Worm (Caenorhabditis elegans) whole organism, L4 larva: ENCODE data around the gene C09B7.2.
A peak's percentile ranks its signal among the peaks of the same experiment; 100 is the strongest.

ENCODE experiments used
- F10B5.3 ChIP-seq: sonication (generic microtip); optimal IDR thresholded peaks from 2 replicates; lab custom pipeline; 2016; ENCODE audit warnings: mild to moderate bottlenecking, missing genetic modification characterization, missing compliant biosample characterization
- F26F4.8 ChIP-seq: fragments of 200-800 bp; sonication (Bioruptor generic); conservative IDR thresholded peaks from 2 replicates; pipeline ENCODE4 v1.3.6; 2022; ENCODE audit warnings: missing genetic modification characterization, missing compliant biosample characterization
- F37D6.2 ChIP-seq: sonication (generic microtip); optimal IDR thresholded peaks from 2 replicates; lab custom pipeline; 2016; ENCODE audit warnings: mild to moderate bottlenecking, missing genetic modification characterization, missing compliant biosample characterization
- T20F7.1 ChIP-seq: fragments of 200-800 bp; sonication (Bioruptor generic); optimal IDR thresholded peaks from 2 replicates; lab custom pipeline; 2018; ENCODE audit warnings: mild to moderate bottlenecking, missing genetic modification characterization, missing compliant biosample characterization
- Y48G9A.11 ChIP-seq: fragments of 200-800 bp; sonication (Bioruptor generic); IDR thresholded peaks from 2 replicates; pipeline ENCODE4 v1.3.6; 2022; ENCODE audit warnings: missing genetic modification reagents, missing genetic modification characterization, missing compliant biosample characterization
- ZK337.2 ChIP-seq: fragments of 200-800 bp; sonication (Bioruptor generic); IDR thresholded peaks from 2 replicates; pipeline ENCODE4 v1.3.6; 2022; ENCODE audit warnings: missing genetic modification reagents, missing genetic modification characterization, missing compliant biosample characterization
- ama-1 ChIP-seq: fragments of 150-350 bp; optimal IDR thresholded peaks from 2 replicates; lab custom pipeline; 2014; ENCODE audit warnings: inconsistent platforms, mixed read lengths
- ceh-20 ChIP-seq: fragments of 200-800 bp; sonication (Bioruptor generic); IDR thresholded peaks from 2 replicates; pipeline ENCODE4 v1.3.6; 2022; ENCODE audit warnings: missing genetic modification reagents, missing genetic modification characterization, missing compliant biosample characterization
- ceh-28 ChIP-seq: fragments of 150-350 bp; optimal IDR thresholded peaks from 2 replicates; lab custom pipeline; 2014; ENCODE audit warnings: missing biosample characterization, missing genetic modification reagents, missing genetic modification characterization
- ceh-32 ChIP-seq: sonication (generic microtip); optimal IDR thresholded peaks from 2 replicates; lab custom pipeline; 2016; ENCODE audit warnings: mild to moderate bottlenecking, missing genetic modification characterization, missing compliant biosample characterization; ENCODE audit not compliant: poor library complexity
- ceh-44 ChIP-seq: fragments of 200-800 bp; sonication (Bioruptor generic); IDR thresholded peaks from 2 replicates; pipeline ENCODE4 v1.3.6; 2022; ENCODE audit warnings: missing genetic modification reagents, missing genetic modification characterization, missing compliant biosample characterization
- ceh-82 ChIP-seq: sonication (generic microtip); optimal IDR thresholded peaks from 2 replicates; lab custom pipeline; 2017; ENCODE audit warnings: missing biosample characterization, missing genetic modification characterization
- ces-1 ChIP-seq: fragments of 150-350 bp; sonication (generic microtip); optimal IDR thresholded peaks from 4 replicates; lab custom pipeline; 2014; ENCODE audit warnings: missing biosample characterization, missing genetic modification reagents, missing genetic modification characterization
- cey-2 ChIP-seq: sonication (generic microtip); optimal IDR thresholded peaks from 3 replicates; lab custom pipeline; 2017; ENCODE audit warnings: missing genetic modification characterization, mild to moderate bottlenecking, missing compliant biosample characterization, antibody characterized with exemption, borderline replicate concordance; ENCODE audit not compliant: insufficient read depth
- daf-12 ChIP-seq: fragments of 150-350 bp; optimal IDR thresholded peaks from 2 replicates; lab custom pipeline; 2014; ENCODE audit warnings: missing biosample characterization, missing genetic modification reagents, missing genetic modification characterization
- daf-19 ChIP-seq: fragments of 200-800 bp; sonication (Bioruptor generic); conservative IDR thresholded peaks from 2 replicates; pipeline ENCODE4 v1.3.6; 2022; ENCODE audit warnings: missing genetic modification characterization, missing compliant biosample characterization
- dpl-1 ChIP-seq: fragments of 150-350 bp; optimal IDR thresholded peaks from 2 replicates; lab custom pipeline; 2014; ENCODE audit warnings: missing biosample characterization, missing genetic modification reagents, missing genetic modification characterization
- egl-27 ChIP-seq: sonication (generic microtip); optimal IDR thresholded peaks from 3 replicates; lab custom pipeline; 2017; ENCODE audit warnings: missing biosample characterization, missing genetic modification reagents, missing genetic modification characterization
- fkh-10 ChIP-seq: fragments of 150-350 bp; optimal IDR thresholded peaks from 2 replicates; lab custom pipeline; 2014; ENCODE audit warnings: missing biosample characterization, missing genetic modification reagents, missing genetic modification characterization
- gei-8 ChIP-seq: fragments of 200-800 bp; sonication (Bioruptor generic); optimal IDR thresholded peaks from 2 replicates; lab custom pipeline; 2018; ENCODE audit warnings: mild to moderate bottlenecking, missing genetic modification characterization, missing compliant biosample characterization
- hlh-11 ChIP-seq: fragments of 200-800 bp; sonication (Bioruptor generic); optimal IDR thresholded peaks from 2 replicates; lab custom pipeline; 2018; ENCODE audit warnings: mild to moderate bottlenecking, missing genetic modification characterization, missing compliant biosample characterization
- jun-1 ChIP-seq: fragments of 150-350 bp; optimal IDR thresholded peaks from 2 replicates; lab custom pipeline; 2014; ENCODE audit warnings: missing biosample characterization, missing genetic modification reagents, missing genetic modification characterization
- lin-1 ChIP-seq: fragments of 200-800 bp; sonication (Bioruptor generic); IDR thresholded peaks from 2 replicates; pipeline ENCODE4 v1.3.6; 2022; ENCODE audit warnings: missing genetic modification reagents, missing genetic modification characterization, missing compliant biosample characterization
- lin-13 ChIP-seq: fragments of 150-350 bp; optimal IDR thresholded peaks from 2 replicates; lab custom pipeline; 2014; ENCODE audit warnings: missing biosample characterization, missing genetic modification reagents, missing genetic modification characterization
- lin-15B ChIP-seq: fragments of 150-350 bp; sonication (generic microtip); optimal IDR thresholded peaks from 3 replicates; lab custom pipeline; 2014; ENCODE audit warnings: missing biosample characterization, missing genetic modification characterization
- lin-38 ChIP-seq: fragments of 200-800 bp; sonication (Bioruptor generic); IDR thresholded peaks from 2 replicates; pipeline ENCODE4 v1.3.6; 2022; ENCODE audit warnings: missing genetic modification reagents, missing genetic modification characterization, missing compliant biosample characterization
- lin-39 ChIP-seq: fragments of 150-350 bp; optimal IDR thresholded peaks from 2 replicates; lab custom pipeline; 2014; ENCODE audit warnings: missing biosample characterization, missing genetic modification reagents, missing genetic modification characterization
- lir-3 ChIP-seq: sonication (generic microtip); optimal IDR thresholded peaks from 2 replicates; lab custom pipeline; 2016; ENCODE audit warnings: mild to moderate bottlenecking, missing genetic modification characterization, missing compliant biosample characterization
- lsy-2 ChIP-seq, 2 experiments: fragments of 150-350 bp in 1 of 2; sonication (generic microtip) in 1 of 2; optimal IDR thresholded peaks; 2 replicates each; lab custom pipeline; 2014 to 2017; ENCODE audit warnings: missing biosample characterization in 2 of 2, missing genetic modification characterization in 2 of 2
- mdl-1 ChIP-seq, 2 experiments: fragments of 150-350 bp in 1 of 2; sonication (generic microtip) in 1 of 2; optimal IDR thresholded peaks; 2 replicates each; lab custom pipeline; 2014 to 2017; ENCODE audit warnings: missing biosample characterization in 2 of 2, missing genetic modification characterization in 2 of 2
- mes-2 ChIP-seq: sonication (generic microtip); optimal IDR thresholded peaks from 2 replicates; lab custom pipeline; 2016; ENCODE audit warnings: missing genotype, mild to moderate bottlenecking, missing genetic modification characterization, missing compliant biosample characterization; ENCODE audit not compliant: poor library complexity, severe bottlenecking
- nhr-11 ChIP-seq: fragments of 150-350 bp; optimal IDR thresholded peaks from 2 replicates; lab custom pipeline; 2014; ENCODE audit warnings: missing biosample characterization, missing genetic modification characterization
- nhr-28 ChIP-seq: fragments of 150-350 bp; optimal IDR thresholded peaks from 2 replicates; lab custom pipeline; 2014; ENCODE audit warnings: missing biosample characterization, missing genetic modification characterization
- nhr-6 ChIP-seq: fragments of 150-350 bp; optimal IDR thresholded peaks from 2 replicates; lab custom pipeline; 2014; ENCODE audit warnings: missing biosample characterization, missing genetic modification characterization
- nhr-77 ChIP-seq: fragments of 150-350 bp; optimal IDR thresholded peaks from 2 replicates; lab custom pipeline; 2014; ENCODE audit warnings: missing biosample characterization, missing genetic modification characterization
- pha-4 ChIP-seq, 2 experiments: fragments of 150-350 bp in 1 of 2; fragments of 200-800 bp in 1 of 2; sonication (Bioruptor generic) in 1 of 2; IDR thresholded peaks in 1 of 2; optimal IDR thresholded peaks in 1 of 2; 2 replicates each; pipeline versions ENCODE4 v1.3.6 to Lab custom; 2014 to 2022; ENCODE audit warnings: missing genetic modification characterization in 2 of 2, missing genetic modification reagents in 2 of 2, missing biosample characterization in 1 of 2, missing compliant biosample characterization in 1 of 2
- rbr-2 ChIP-seq: sonication (generic microtip); optimal IDR thresholded peaks from 2 replicates; lab custom pipeline; 2016; ENCODE audit warnings: missing genotype, missing genetic modification characterization, missing compliant biosample characterization
- saeg-2 ChIP-seq: fragments of 200-800 bp; sonication (Bioruptor generic); IDR thresholded peaks from 2 replicates; pipeline ENCODE4 v1.3.6; 2022; ENCODE audit warnings: missing genetic modification reagents, missing genetic modification characterization, missing compliant biosample characterization
- sdz-12 ChIP-seq: fragments of 200-800 bp; sonication (Bioruptor generic); optimal IDR thresholded peaks from 2 replicates; lab custom pipeline; 2018; ENCODE audit warnings: mild to moderate bottlenecking, missing genetic modification characterization, missing compliant biosample characterization
- set-16 ChIP-seq: fragments of 200-800 bp; sonication (Bioruptor generic); IDR thresholded peaks from 2 replicates; pipeline ENCODE4 v1.3.6; 2022; ENCODE audit warnings: missing genetic modification reagents, missing genetic modification characterization, missing compliant biosample characterization
- skn-1 ChIP-seq: fragments of 150-350 bp; optimal IDR thresholded peaks from 2 replicates; lab custom pipeline; 2014; ENCODE audit warnings: missing biosample characterization, missing genetic modification characterization
- snpc-1.2 ChIP-seq: fragments of 200-800 bp; sonication (Bioruptor generic); IDR thresholded peaks from 2 replicates; pipeline ENCODE4 v1.3.6; 2022; ENCODE audit warnings: missing genetic modification reagents, missing genetic modification characterization, missing compliant biosample characterization
- spr-1 ChIP-seq: sonication (generic microtip); optimal IDR thresholded peaks from 2 replicates; lab custom pipeline; 2016; ENCODE audit warnings: mild to moderate bottlenecking, missing genetic modification characterization, missing compliant biosample characterization
- spr-3 ChIP-seq: fragments of 200-800 bp; sonication (Bioruptor generic); optimal IDR thresholded peaks from 2 replicates; lab custom pipeline; 2018; ENCODE audit warnings: mild to moderate bottlenecking, missing genetic modification characterization, missing compliant biosample characterization
- tag-97 ChIP-seq: fragments of 200-800 bp; sonication (Bioruptor generic); IDR thresholded peaks from 2 replicates; pipeline ENCODE4 v1.3.6; 2022; ENCODE audit warnings: missing genetic modification characterization, missing compliant biosample characterization
- tra-1 ChIP-seq: fragments of 200-800 bp; sonication (Bioruptor generic); IDR thresholded peaks from 2 replicates; pipeline ENCODE4 v1.3.6; 2022; ENCODE audit warnings: missing genetic modification reagents, missing genetic modification characterization, missing compliant biosample characterization
- unc-62 ChIP-seq, 3 experiments: fragments of 150-350 bp in 1 of 3; sonication (generic microtip); optimal IDR thresholded peaks in 2 of 3; peaks in 1 of 3; 1 replicate in 1 of 3; 2 replicates in 2 of 3; lab custom pipeline; 2014 to 2017; ENCODE audit warnings: missing biosample characterization in 3 of 3, missing genetic modification characterization in 3 of 3, missing genetic modification reagents in 3 of 3, missing genotype in 1 of 3
- vab-7 ChIP-seq: fragments of 200-800 bp; sonication (Bioruptor generic); IDR thresholded peaks from 2 replicates; pipeline ENCODE4 v1.3.6; 2022; ENCODE audit warnings: missing genetic modification reagents, missing genetic modification characterization, missing compliant biosample characterization
- zfp-3 ChIP-seq: fragments of 200-800 bp; sonication (Bioruptor generic); conservative IDR thresholded peaks from 2 replicates; pipeline ENCODE4 v1.3.6; 2022; ENCODE audit warnings: missing genetic modification reagents, missing genetic modification characterization, missing compliant biosample characterization
- zip-11 ChIP-seq: fragments of 200-800 bp; sonication (Bioruptor generic); IDR thresholded peaks from 2 replicates; pipeline ENCODE4 v1.3.6; 2022; ENCODE audit warnings: missing genetic modification characterization, missing compliant biosample characterization
- zip-2 ChIP-seq: fragments of 150-350 bp; optimal IDR thresholded peaks from 2 replicates; lab custom pipeline; 2014; ENCODE audit warnings: missing biosample characterization, missing genetic modification characterization

The C09B7.2 gene

ce11 chrX:2695292-2695691 is 27.4 kb downstream of the C09B7.2 start (continued):
- TF ChIP-seq fkh-10 (no peak), egl-27 (tag; lab: Kevin White, UChicago) (no peak), F26F4.8 (GFP tag; lab: Robert Waterston, UW) (no peak), hlh-11 (tag; lab: Kevin White, UChicago) (peak; percentile 84), rbr-2 (tag; lab: Kevin White, UChicago) (no peak), tag-97 (no peak), nhr-77 (tag; lab: Kevin White, UChicago) (peak; percentile 62), ces-1 (no peak), F10B5.3 (tag; lab: Kevin White, UChicago) (no peak), snpc-1.2 (GFP tag; lab: Robert Waterston, UW) (0 out of 2 replicates have a peak, but pooled peaks have one; percentile 19), ZK337.2 (GFP tag; lab: Robert Waterston, UW) (no peak), lsy-2 (tag; optimal IDR thresholded peaks at IDR 0.05; lab: Kevin White, UChicago) (peak in 1 of 2 experiments; percentile 23), nhr-6 (tag; lab: Kevin White, UChicago) (no peak), zfp-3 (GFP tag; lab: Robert Waterston, UW) (no peak), lin-38 (GFP tag; lab: Robert Waterston, UW) (no peak), spr-1 (tag; lab: Kevin White, UChicago) (no peak), zip-11 (GFP tag; lab: Robert Waterston, UW) (no peak), dpl-1 (GFP tag; lab: Kevin White, UChicago) (no peak), spr-3 (GFP tag; lab: Kevin White, UChicago) (no peak), saeg-2 (GFP tag; lab: Robert Waterston, UW) (no peak), ceh-44 (GFP tag; lab: Robert Waterston, UW) (no peak), Y48G9A.11 (GFP tag; lab: Robert Waterston, UW) (no peak), pha-4 (GFP tag; IDR thresholded peaks at IDR 0.05; lab: Robert Waterston, UW) (no peak), pha-4 (tag; optimal IDR thresholded peaks at IDR 0.05; lab: Kevin White, UChicago) (no peak), gei-8 (GFP tag; lab: Kevin White, UChicago) (no peak), ceh-20 (GFP tag; lab: Robert Waterston, UW) (no peak), ceh-28 (no peak), mdl-1 (tag; optimal IDR thresholded peaks at IDR 0.05; lab: Kevin White, UChicago) (no peak), nhr-11 (tag; lab: Kevin White, UChicago) (no peak), lin-13 (no peak), ceh-32 (tag; lab: Kevin White, UChicago) (no peak), ama-1 (lab: Kevin White, UChicago) (no peak), sdz-12 (GFP tag; lab: Kevin White, UChicago) (no peak), set-16 (GFP tag; lab: Robert Waterston, UW) (no peak), F37D6.2 (tag; lab: Kevin White, UChicago) (no peak), daf-19 (GFP tag; lab: Robert Waterston, UW) (no peak), daf-12 (tag; lab: Kevin White, UChicago) (no peak), mes-2 (tag; lab: Kevin White, UChicago) (peak; percentile 6), cey-2 (tag; lab: Kevin White, UChicago) (no peak), skn-1 (tag; lab: Kevin White, UChicago) (no peak), lin-15B (tag; lab: Kevin White, UChicago) (no peak), lin-1 (GFP tag; lab: Robert Waterston, UW) (peak; percentile 19; the same call in 1 of the 2 replicates), ceh-82 (tag; lab: Kevin White, UChicago) (no peak), unc-62 (GFP tag; optimal IDR thresholded peaks at IDR 0.05 in 1 of 2; lab: Kevin White, UChicago) (peak in 1 of 2 experiments; percentile 26), unc-62 (tag; optimal IDR thresholded peaks at IDR 0.05; lab: Kevin White, UChicago) (no peak), lir-3 (tag; lab: Kevin White, UChicago) (no peak), nhr-28 (tag; lab: Kevin White, UChicago) (peak; percentile 68), jun-1 (tag; lab: Kevin White, UChicago) (no peak), zip-2 (tag; lab: Kevin White, UChicago) (no peak), lin-39 (no peak), T20F7.1 (no peak), vab-7 (GFP tag; lab: Robert Waterston, UW) (no peak), tra-1 (peak; percentile 79; the same call in 1 of the 2 replicates)
